Fruit fly (Drosophila melanogaster): ENCODE data around the gene CG42331.
A peak's percentile ranks its signal among the peaks of the same experiment; 100 is the strongest.

Gene CG42331

DNA sequence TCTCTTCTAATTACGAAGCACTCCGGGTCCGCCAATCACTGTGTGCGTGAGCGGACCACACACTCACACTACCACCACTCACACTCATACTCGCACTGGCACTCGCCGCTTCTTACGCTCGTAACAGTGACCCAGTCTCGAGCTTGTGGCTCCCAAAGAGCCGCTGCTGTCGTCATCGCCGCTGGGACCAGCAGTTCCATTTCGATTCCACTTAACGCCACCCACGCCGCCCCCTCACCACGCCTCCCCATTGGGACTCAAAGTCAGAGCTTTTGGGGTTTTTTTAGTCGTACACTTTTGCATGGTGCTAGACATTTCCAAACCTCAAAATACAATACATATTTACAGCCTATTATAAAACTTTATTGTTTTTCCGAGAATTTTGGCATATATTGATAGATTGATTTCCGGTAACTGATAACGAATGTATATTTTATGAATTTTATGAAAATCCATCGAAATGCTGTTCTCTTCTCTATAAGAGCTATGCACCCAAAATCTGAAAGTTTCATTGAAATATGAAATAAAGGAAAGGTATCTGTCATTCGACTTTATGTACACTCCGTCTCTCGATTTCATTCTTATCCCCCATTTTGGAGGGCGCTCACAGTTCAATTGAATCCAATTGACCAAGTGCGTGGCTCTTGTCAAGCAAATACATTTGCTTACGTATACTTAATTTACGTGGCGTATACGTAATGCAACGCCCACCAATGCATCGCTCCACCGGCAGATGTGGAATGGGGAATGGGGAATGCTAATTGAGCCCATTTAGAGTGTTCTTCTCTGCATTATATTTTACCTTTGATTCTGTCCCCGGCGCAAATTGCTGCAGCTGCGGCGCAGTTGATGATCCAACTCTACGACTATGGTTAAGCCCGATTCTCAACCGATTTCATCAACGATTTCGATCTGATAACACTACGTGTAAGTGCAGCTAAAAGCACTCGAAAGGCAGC lies at the start of gene CG42331:
Gene CG42331, plus strand, starts transcription at position 909 of the 959 bp plus-strand sequence.
- TF ChIP-seq CG4820 (GFP tag; optimal IDR thresholded peaks at IDR 0.05): peak; percentile 54
- no peak for TF ChIP-seq CG17328 (GFP tag; IDR thresholded peaks at IDR 0.05)
- TF ChIP-seq PHDP (tag; optimal IDR thresholded peaks at IDR 0.05): peak; percentile 75
- TF ChIP-seq lov (optimal IDR thresholded peaks at IDR 0.05): no peak
- TF ChIP-seq lov (GFP tag; IDR thresholded peaks at IDR 0.05): no peak
- no peak for TF ChIP-seq Atf3 (GFP tag; optimal IDR thresholded peaks at IDR 0.05)
- peak; percentile 52 for TF ChIP-seq CG4424 (GFP tag; optimal IDR thresholded peaks at IDR 0.05)
- TF ChIP-seq ind (GFP tag; optimal IDR thresholded peaks at IDR 0.05): peak; percentile 65
- no peak for TF ChIP-seq dati (GFP tag; IDR thresholded peaks at IDR 0.05)
- peak in 1 of 2 experiments; percentile 77 for TF ChIP-seq Eip74EF (GFP tag; optimal IDR thresholded peaks at IDR 0.05)
- no peak for TF ChIP-seq sna (GFP tag; IDR thresholded peaks at IDR 0.05; ENCODE audit: partially characterized antibody)
- TF ChIP-seq Rfx (GFP tag; IDR thresholded peaks at IDR 0.05): peak; percentile 53; the same call in 1 of the 2 replicates
- no peak for TF ChIP-seq CG6791 (GFP tag; IDR thresholded peaks at IDR 0.05; ENCODE audit: partially characterized antibody)
- peak; percentile 45 to 48 for TF ChIP-seq Pdp1 (GFP tag; optimal IDR thresholded peaks at IDR 0.05)
- TF ChIP-seq slp2 (GFP tag; optimal IDR thresholded peaks at IDR 0.05): peak; percentile 52
- peak; percentile 24 for TF ChIP-seq odd (GFP tag; optimal IDR thresholded peaks at IDR 0.05)
- peak; percentile 68 for TF ChIP-seq CG18599 (GFP tag; optimal IDR thresholded peaks at IDR 0.05)
- TF ChIP-seq Camta (GFP tag; optimal IDR thresholded peaks at IDR 0.05): peak; percentile 39
- peak; percentile 85 for TF ChIP-seq CG10543 (GFP tag; optimal IDR thresholded peaks at IDR 0.05)
- TF ChIP-seq ap (GFP tag; IDR thresholded peaks at IDR 0.05): 0 out of 2 replicates have a peak, but pooled peaks have one; percentile 30
- no peak for TF ChIP-seq da (GFP tag; optimal IDR thresholded peaks at IDR 0.05)
- TF ChIP-seq kay (GFP tag; optimal IDR thresholded peaks at IDR 0.05): no peak
- peak; percentile 71; the same call in 2 of the 3 replicates for TF ChIP-seq z (GFP tag; IDR thresholded peaks at IDR 0.05)
- no peak for TF ChIP-seq CkIIα-i1 (GFP tag; IDR thresholded peaks at IDR 0.05)
- TF ChIP-seq NFAT (GFP tag; IDR thresholded peaks at IDR 0.05): peak; percentile 2; the same call in 1 of the 2 replicates
- TF ChIP-seq CG9932 (GFP tag; IDR thresholded peaks at IDR 0.05): 0 out of 2 replicates have a peak, but pooled peaks have one; percentile 6
- no peak for TF ChIP-seq Optix (GFP tag; IDR thresholded peaks at IDR 0.05)
- TF ChIP-seq Nf-YC (tag; optimal IDR thresholded peaks at IDR 0.05): peak; percentile 65
- no peak for TF ChIP-seq gro (GFP tag; optimal IDR thresholded peaks at IDR 0.05)
- peak; percentile 63; the same call in 2 of the 3 replicates for TF ChIP-seq ase (GFP tag; IDR thresholded peaks at IDR 0.05)
- TF ChIP-seq Blimp-1 (GFP tag; optimal IDR thresholded peaks at IDR 0.05): no peak
- TF ChIP-seq bbx (GFP tag; IDR thresholded peaks at IDR 0.05; ENCODE audit: partially characterized antibody): no peak
- TF ChIP-seq mam (GFP tag; optimal IDR thresholded peaks at IDR 0.05): peak; percentile 48
- peak; percentile 33 for TF ChIP-seq CG15514 (GFP tag; optimal IDR thresholded peaks at IDR 0.05)
- peak; percentile 54 for TF ChIP-seq CG10209 (GFP tag; optimal IDR thresholded peaks at IDR 0.05)
- peak; percentile 4 for TF ChIP-seq CG13775 (GFP tag; optimal IDR thresholded peaks at IDR 0.05)
- peak; percentile 45; the same call in 2 of the 3 replicates for TF ChIP-seq ci (GFP tag; IDR thresholded peaks at IDR 0.05)
- TF ChIP-seq CG5245 (GFP tag; optimal IDR thresholded peaks at IDR 0.05): peak; percentile 23
- no peak for TF ChIP-seq Jarid2 (GFP tag; optimal IDR thresholded peaks at IDR 0.05)
- peak; percentile 63 for TF ChIP-seq Meics (GFP tag; optimal IDR thresholded peaks at IDR 0.05)
- TF ChIP-seq lab (GFP tag; optimal IDR thresholded peaks at IDR 0.05): peak; percentile 78
- TF ChIP-seq tio (GFP tag; optimal IDR thresholded peaks at IDR 0.05): peak; percentile 45
- peak; percentile 66 for TF ChIP-seq kni (GFP tag; optimal IDR thresholded peaks at IDR 0.05)
- TF ChIP-seq insv (GFP tag; optimal IDR thresholded peaks at IDR 0.05): no peak
- peak in 1 of 2 experiments; percentile 42 for TF ChIP-seq bsh (GFP tag; optimal IDR thresholded peaks at IDR 0.05)
- no peak for TF ChIP-seq Taf1 (GFP tag; IDR thresholded peaks at IDR 0.05)
- peak; percentile 57 for TF ChIP-seq shn (GFP tag; optimal IDR thresholded peaks at IDR 0.05)
